Fruit fly (Drosophila melanogaster) whole organism, embryonic: ENCODE results near the gene eIF1.

Source experiments
- Asciz ChIP-seq: fragments of 200-800 bp; sonication (Bioruptor generic); optimal IDR thresholded peaks from 2 replicates; lab custom pipeline; 2017; ENCODE audit warnings: missing biosample characterization, mild to moderate bottlenecking, missing genetic modification characterization, missing genetic modification reagents
- CG10321 ChIP-seq: fragments of 200-800 bp; sonication (Bioruptor generic); IDR thresholded peaks from 2 replicates; pipeline ENCODE4 v1.3.6; 2022; ENCODE audit warnings: missing biosample characterization, missing genetic modification characterization
- CG10654 ChIP-seq: fragments of 200-800 bp; sonication (Bioruptor generic); optimal IDR thresholded peaks from 2 replicates; lab custom pipeline; 2016; ENCODE audit warnings: missing biosample characterization, missing genetic modification characterization
- CG10959 ChIP-seq: fragments of 200-800 bp; sonication (Bioruptor generic); IDR thresholded peaks from 2 replicates; pipeline ENCODE4 v1.3.6; 2022; ENCODE audit warnings: missing biosample characterization, missing genetic modification characterization
- CG11093 ChIP-seq: fragments of 200-800 bp; sonication (Bioruptor generic); IDR thresholded peaks from 3 replicates; pipeline ENCODE4 v1.3.6; 2022; ENCODE audit warnings: missing biosample characterization, missing genetic modification characterization
- CG12769 ChIP-seq: fragments of 200-800 bp; sonication (Bioruptor generic); optimal IDR thresholded peaks from 2 replicates; lab custom pipeline; 2019; ENCODE audit warnings: missing biosample characterization, mild to moderate bottlenecking, missing genetic modification characterization, moderate library complexity
- CG14710 ChIP-seq: fragments of 200-800 bp; sonication (Bioruptor generic); optimal IDR thresholded peaks from 3 replicates; lab custom pipeline; 2019; ENCODE audit warnings: missing biosample characterization, mild to moderate bottlenecking, missing genetic modification characterization, moderate library complexity
- CG17612 ChIP-seq: fragments of 200-800 bp; sonication (Bioruptor generic); IDR thresholded peaks from 2 replicates; pipeline ENCODE4 v1.3.6; 2022; ENCODE audit warnings: missing biosample characterization, missing genetic modification characterization
- CG17912 ChIP-seq: fragments of 200-800 bp; sonication (Bioruptor generic); optimal IDR thresholded peaks from 2 replicates; lab custom pipeline; 2018; ENCODE audit warnings: missing biosample characterization, mild to moderate bottlenecking, missing genetic modification characterization
- CG1792 ChIP-seq: fragments of 200-800 bp; sonication (Bioruptor generic); optimal IDR thresholded peaks from 2 replicates; lab custom pipeline; 2016; ENCODE audit warnings: missing biosample characterization, missing genetic modification characterization
- CG18011 ChIP-seq: fragments of 200-800 bp; sonication (Bioruptor generic); optimal IDR thresholded peaks from 2 replicates; lab custom pipeline; 2017; ENCODE audit warnings: missing biosample characterization, missing genetic modification characterization, mild to moderate bottlenecking, moderate library complexity, missing genotype
- CG30020 ChIP-seq: fragments of 200-800 bp; optimal IDR thresholded peaks from 2 replicates; lab custom pipeline; 2019; ENCODE audit warnings: missing biosample characterization, mild to moderate bottlenecking, missing genetic modification characterization, moderate library complexity
- CG33213 ChIP-seq: fragments of 200-800 bp; sonication (Bioruptor generic); optimal IDR thresholded peaks from 3 replicates; lab custom pipeline; 2016; ENCODE audit warnings: missing biosample characterization, missing genetic modification characterization
- CG34422 ChIP-seq: fragments of 200-800 bp; sonication (Bioruptor generic); IDR thresholded peaks from 3 replicates; pipeline ENCODE4 v1.3.6; 2022; ENCODE audit warnings: missing biosample characterization, missing genetic modification characterization
- CG4820 ChIP-seq: fragments of 200-800 bp; sonication (Bioruptor generic); optimal IDR thresholded peaks from 3 replicates; lab custom pipeline; 2016; ENCODE audit warnings: missing biosample characterization, missing genetic modification characterization
- CG7987 ChIP-seq: fragments of 200-800 bp; sonication (Bioruptor generic); optimal IDR thresholded peaks from 2 replicates; lab custom pipeline; 2018; ENCODE audit warnings: missing biosample characterization, mild to moderate bottlenecking, missing genetic modification characterization, moderate library complexity
- CG8281 ChIP-seq: fragments of 200-800 bp; sonication (Bioruptor generic); optimal IDR thresholded peaks from 2 replicates; lab custom pipeline; 2018; ENCODE audit warnings: missing biosample characterization, mild to moderate bottlenecking, missing genetic modification characterization, moderate library complexity
- CG8478 ChIP-seq: fragments of >200 bp; optimal IDR thresholded peaks from 2 replicates; lab custom pipeline; 2018
- CG8765 ChIP-seq: fragments of 200-800 bp; sonication (Bioruptor generic); IDR thresholded peaks from 2 replicates; pipeline ENCODE4 v1.3.6; 2022; ENCODE audit warnings: missing biosample characterization, missing genetic modification characterization
- CG8944 ChIP-seq: fragments of 200-800 bp; sonication (Bioruptor generic); optimal IDR thresholded peaks from 3 replicates; lab custom pipeline; 2016; ENCODE audit warnings: missing biosample characterization, missing genetic modification characterization
- CoRest ChIP-seq: fragments of 200-800 bp; sonication (Bioruptor generic); optimal IDR thresholded peaks from 3 replicates; lab custom pipeline; 2018; ENCODE audit warnings: missing biosample characterization, mild to moderate bottlenecking, missing genetic modification characterization, moderate library complexity
- Dfd ChIP-seq, 2 experiments: fragments of >200 bp; optimal IDR thresholded peaks; 2 replicates each; lab custom pipeline; 2017; ENCODE audit warnings: missing biosample characterization in 2 of 2, missing genetic modification characterization in 2 of 2
- GATAe ChIP-seq: fragments of 200-800 bp; sonication (Bioruptor generic); conservative IDR thresholded peaks from 2 replicates; pipeline ENCODE4 v1.3.6; 2022; ENCODE audit warnings: missing biosample characterization, missing genetic modification characterization
- HHEX ChIP-seq: fragments of 200-800 bp; sonication (Bioruptor generic); optimal IDR thresholded peaks from 3 replicates; lab custom pipeline; 2017; ENCODE audit warnings: missing biosample characterization, mild to moderate bottlenecking, missing genetic modification characterization, missing genetic modification reagents
- Meics ChIP-seq: fragments of 200-800 bp; sonication (Bioruptor generic); optimal IDR thresholded peaks from 2 replicates; lab custom pipeline; 2017; ENCODE audit warnings: missing biosample characterization, mild to moderate bottlenecking, missing genetic modification characterization
- Myb ChIP-seq: fragments of 200-800 bp; sonication (Bioruptor generic); optimal IDR thresholded peaks from 2 replicates; lab custom pipeline; 2016; ENCODE audit warnings: missing biosample characterization, missing genetic modification characterization
- PHDP ChIP-seq: fragments of 200-800 bp; sonication (Bioruptor generic); optimal IDR thresholded peaks from 3 replicates; lab custom pipeline; 2018; ENCODE audit warnings: missing biosample characterization, mild to moderate bottlenecking, missing genetic modification characterization, moderate library complexity
- Ravus ChIP-seq: fragments of 200-800 bp; sonication (Bioruptor generic); IDR thresholded peaks from 2 replicates; pipeline ENCODE4 v1.3.6; 2022; ENCODE audit warnings: missing biosample characterization, missing genetic modification characterization
- Sin3A ChIP-seq: fragments of >200 bp; optimal IDR thresholded peaks from 2 replicates; lab custom pipeline; 2018
- Spps ChIP-seq: fragments of 200-800 bp; sonication (Bioruptor generic); optimal IDR thresholded peaks from 2 replicates; lab custom pipeline; 2018; ENCODE audit warnings: missing biosample characterization, mild to moderate bottlenecking, missing genetic modification characterization
- Tbp ChIP-seq: fragments of >200 bp; optimal IDR thresholded peaks from 2 replicates; lab custom pipeline; 2018; ENCODE audit warnings: missing biosample characterization, missing genetic modification characterization
- corto ChIP-seq: fragments of 200-800 bp; sonication (Bioruptor generic); optimal IDR thresholded peaks from 2 replicates; lab custom pipeline; 2016; ENCODE audit warnings: missing biosample characterization, mild to moderate bottlenecking, missing genetic modification characterization, moderate library complexity
- dan ChIP-seq: fragments of 200-800 bp; sonication (Bioruptor generic); IDR thresholded peaks from 2 replicates; pipeline ENCODE4 v1.3.6; 2022; ENCODE audit warnings: missing biosample characterization, missing genetic modification characterization
- esg ChIP-seq: fragments of 200-800 bp; sonication (Bioruptor generic); conservative IDR thresholded peaks from 2 replicates; pipeline ENCODE4 v1.3.6; 2022; ENCODE audit warnings: missing biosample characterization, missing genetic modification characterization
- fu2 ChIP-seq: fragments of 200-800 bp; sonication (Bioruptor generic); optimal IDR thresholded peaks from 2 replicates; lab custom pipeline; 2016; ENCODE audit warnings: missing biosample characterization, missing genetic modification characterization
- gce ChIP-seq: fragments of 200-800 bp; sonication (Bioruptor generic); IDR thresholded peaks from 3 replicates; pipeline ENCODE4 v1.3.6; 2022; ENCODE audit warnings: missing biosample characterization, missing genetic modification characterization
- gem ChIP-seq: fragments of 200-800 bp; sonication (Bioruptor generic); optimal IDR thresholded peaks from 2 replicates; lab custom pipeline; 2019; ENCODE audit warnings: missing biosample characterization, mild to moderate bottlenecking, missing genetic modification characterization, moderate library complexity
- ind ChIP-seq: fragments of 200-800 bp; sonication (Bioruptor generic); optimal IDR thresholded peaks from 3 replicates; lab custom pipeline; 2016; ENCODE audit warnings: missing biosample characterization, missing genetic modification characterization
- mld ChIP-seq: fragments of 200-800 bp; sonication (Bioruptor generic); IDR thresholded peaks from 3 replicates; pipeline ENCODE4 v1.3.6; 2022; ENCODE audit warnings: missing biosample characterization, missing genetic modification characterization; ENCODE audit not compliant: partially characterized antibody
- nom ChIP-seq: fragments of 200-800 bp; sonication (Bioruptor generic); optimal IDR thresholded peaks from 2 replicates; lab custom pipeline; 2017; ENCODE audit warnings: missing biosample characterization, missing genetic modification characterization, mild to moderate bottlenecking, moderate library complexity, missing genetic modification reagents
- otp ChIP-seq: fragments of 200-800 bp; sonication (Bioruptor generic); IDR thresholded peaks from 3 replicates; pipeline ENCODE4, ENCODE4 v1.3.6; 2022; ENCODE audit warnings: missing biosample characterization, missing genetic modification characterization
- sd ChIP-seq: fragments of 200-800 bp; sonication (Bioruptor generic); optimal IDR thresholded peaks from 3 replicates; lab custom pipeline; 2018; ENCODE audit warnings: missing biosample characterization, mild to moderate bottlenecking, missing genetic modification characterization, moderate library complexity
- seq ChIP-seq: fragments of 200-800 bp; sonication (Bioruptor generic); IDR thresholded peaks from 2 replicates; pipeline ENCODE4 v1.3.6; 2022; ENCODE audit warnings: missing biosample characterization, missing genetic modification characterization
- shn ChIP-seq: fragments of 200-800 bp; sonication (Bioruptor generic); optimal IDR thresholded peaks from 3 replicates; lab custom pipeline; 2016; ENCODE audit warnings: missing biosample characterization, missing genetic modification characterization
- slbo ChIP-seq: fragments of 200-800 bp; sonication (Bioruptor generic); IDR thresholded peaks from 2 replicates; pipeline ENCODE4 v1.3.6; 2022; ENCODE audit warnings: missing biosample characterization, missing genetic modification characterization
- sqz ChIP-seq: fragments of 200-800 bp; sonication (Bioruptor generic); optimal IDR thresholded peaks from 3 replicates; lab custom pipeline; 2018; ENCODE audit warnings: missing biosample characterization, mild to moderate bottlenecking, missing genetic modification characterization
- stwl ChIP-seq: fragments of 200-800 bp; sonication (Bioruptor generic); optimal IDR thresholded peaks from 3 replicates; lab custom pipeline; 2018; ENCODE audit warnings: missing biosample characterization, mild to moderate bottlenecking, missing genetic modification characterization, moderate library complexity
- tap ChIP-seq: fragments of 200-800 bp; optimal IDR thresholded peaks from 3 replicates; lab custom pipeline; 2019; ENCODE audit warnings: missing biosample characterization, mild to moderate bottlenecking, missing genetic modification characterization, moderate library complexity
- trem ChIP-seq: fragments of 200-800 bp; optimal IDR thresholded peaks from 3 replicates; lab custom pipeline; 2019; ENCODE audit warnings: missing biosample characterization, mild to moderate bottlenecking, missing genetic modification characterization, moderate library complexity
- ttk ChIP-seq: fragments of 200-800 bp; sonication (Bioruptor generic); IDR thresholded peaks from 2 replicates; pipeline ENCODE4 v2.1.2; 2022; ENCODE audit warnings: missing biosample characterization, missing genetic modification characterization
- zf30C ChIP-seq: fragments of 200-800 bp; sonication (Bioruptor generic); optimal IDR thresholded peaks from 3 replicates; lab custom pipeline; 2018; ENCODE audit warnings: missing biosample characterization, mild to moderate bottlenecking, missing genetic modification characterization

eIF1 gene

dm6 chr3L:3194059-3194458, 29.1 kb upstream of the eIF1 start (continued):
- TF ChIP-seq dan (peak; percentile 75), CG7987 (GFP tag; lab: Kevin White, UChicago) (peak; percentile 89), CG17912 (GFP tag; lab: Kevin White, UChicago) (no peak), Tbp (GFP tag; lab: Kevin White, UChicago) (no peak), CG1792 (GFP tag; lab: Kevin White, UChicago) (peak; percentile 50), CG18011 (GFP tag; lab: Kevin White, UChicago) (peak; percentile 70), Spps (peak; percentile 89), CG17612 (peak; percentile 70), mld (GFP tag; lab: Robert Waterston, UW) (no peak), ind (GFP tag; lab: Kevin White, UChicago) (peak; percentile 88), CG8281 (peak; percentile 77), slbo (peak; percentile 94), nom (peak; percentile 62), CG30020 (tag; lab: Kevin White, UChicago) (peak; percentile 48), tap (tag; lab: Kevin White, UChicago) (peak; percentile 92), zf30C (no peak), CG10321 (GFP tag; lab: Robert Waterston, UW) (peak; percentile 76), GATAe (GFP tag; lab: Robert Waterston, UW) (peak; percentile 43; the same call in 1 of the 2 replicates), Meics (peak; percentile 94), CG12769 (peak; percentile 90), CG14710 (peak; percentile 90), CG8765 (GFP tag; lab: Robert Waterston, UW) (peak; percentile 81), corto (GFP tag; lab: Kevin White, UChicago) (peak; percentile 93), CoRest (tag; lab: Kevin White, UChicago) (peak; percentile 92), sqz (no peak), Dfd (GFP tag; optimal IDR thresholded peaks at IDR 0.05; lab: Kevin White, UChicago) (no peak), CG8478 (lab: Kevin White, UChicago) (no peak), esg (GFP tag; lab: Robert Waterston, UW) (peak; percentile 89), fu2 (peak; percentile 14), Myb (GFP tag; lab: Kevin White, UChicago) (peak; percentile 32), otp (GFP tag; lab: Robert Waterston, UW) (peak; percentile 92; the same call in 2 of the 3 replicates), trem (peak; percentile 88), ttk (GFP tag; lab: Robert Waterston, UW) (peak; percentile 91), CG11093 (GFP tag; lab: Robert Waterston, UW) (peak; percentile 88), shn (GFP tag; lab: Kevin White, UChicago) (no peak), CG33213 (GFP tag; lab: Kevin White, UChicago) (peak; percentile 57), Asciz (GFP tag; lab: Kevin White, UChicago) (peak; percentile 94), Sin3A (no peak), seq (GFP tag; lab: Robert Waterston, UW) (peak; percentile 95), gem (peak; percentile 96), sd (tag; lab: Kevin White, UChicago) (peak; percentile 79), CG10959 (GFP tag; lab: Robert Waterston, UW) (peak; percentile 93), gce (GFP tag; lab: Robert Waterston, UW) (peak; percentile 86), CG8944 (GFP tag; lab: Kevin White, UChicago) (peak; percentile 31), PHDP (peak; percentile 95), CG34422 (GFP tag; lab: Robert Waterston, UW) (peak; percentile 97), stwl (peak; percentile 50), Ravus (GFP tag; lab: Robert Waterston, UW) (peak; percentile 82), CG4820 (peak; percentile 87), HHEX (GFP tag; lab: Kevin White, UChicago) (peak; percentile 94), CG10654 (GFP tag; lab: Kevin White, UChicago) (peak; percentile 87)
